Fruit fly (Drosophila melanogaster): ENCODE results near the gene elav.

DNA sequence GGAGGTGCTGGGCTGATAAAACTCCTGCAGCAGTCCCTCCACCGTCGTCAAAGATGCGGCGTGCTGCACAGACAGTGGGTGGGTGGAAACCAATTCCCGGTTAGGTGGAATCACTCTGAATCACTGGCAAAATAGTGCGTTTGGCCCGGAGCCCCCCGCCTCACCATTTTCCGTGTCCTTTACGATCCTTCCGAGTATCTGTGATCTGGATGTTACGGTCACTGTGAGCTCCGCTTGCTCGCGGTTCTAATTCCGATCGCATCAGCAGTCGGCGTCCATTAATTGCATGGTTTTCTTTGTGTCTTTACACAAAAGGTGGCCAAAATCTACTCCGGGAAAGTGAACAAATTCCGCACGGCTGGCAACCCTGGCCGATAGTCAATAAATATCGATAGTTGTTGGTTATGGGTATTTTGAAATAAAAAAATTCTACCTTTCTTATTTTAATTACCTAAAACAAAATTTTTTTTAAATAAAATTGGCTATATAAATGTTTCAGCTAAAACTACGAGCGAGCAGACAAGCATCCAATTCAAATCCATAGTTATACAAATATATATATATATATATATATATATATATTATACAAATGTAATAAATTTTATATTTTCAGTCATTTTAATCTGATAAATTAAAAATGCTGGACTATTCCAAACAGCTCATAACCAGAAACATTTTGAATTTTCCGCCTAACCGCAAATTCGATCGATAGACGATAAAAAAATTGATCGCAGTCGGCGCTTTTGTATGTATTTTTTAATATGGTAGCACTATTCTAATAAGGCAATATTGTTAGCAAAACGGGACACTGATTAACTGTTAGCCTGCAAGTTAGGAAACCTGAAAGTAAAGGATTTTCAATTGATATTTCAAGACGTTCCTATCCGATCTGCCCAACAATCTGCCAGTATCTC, 46.5 kb downstream of the elav start, which contains the start of the genes ebo and CG13373:
- TF ChIP-seq Myc (optimal IDR thresholded peaks at IDR 0.05) (no peak), insv (optimal IDR thresholded peaks at IDR 0.05) (no peak), psq (optimal IDR thresholded peaks at IDR 0.05) (no peak)
